ENCODE assay signal across 5 fruit fly cellular contexts in genomic region chr2L:4810697-4811490, dm6.
TF ChIP-seq lines count a peak whose summit lies in the region.

No protein-coding gene starts in this region.

TF ChIP-seq in whole organism, adult, 20 proteins besides CTCF, POLR2A, EP300 and RAD21 (continued from another document):
- TF ChIP-seq bab1 (GFP tag; optimal IDR thresholded peaks at IDR 0.05; lab: Kevin White, UChicago) = no peak
- peak; percentile 11 for TF ChIP-seq CG7101 (tag; optimal IDR thresholded peaks at IDR 0.05; lab: Kevin White, UChicago)

TF ChIP-seq in whole organism, embryonic, 481 proteins besides CTCF, POLR2A, EP300 and RAD21 (continued from another document and continues in another):
- peak in 1 of 2 experiments; percentile 27 for TF ChIP-seq pan (optimal IDR thresholded peaks at IDR 0.05; lab: Kevin White, UChicago)
- peak in 1 of 2 experiments; percentile 23 for TF ChIP-seq pan (GFP tag; optimal IDR thresholded peaks at IDR 0.05 in 1 of 2, IDR thresholded peaks at IDR 0.05 in 1 of 2)
- no peak for TF ChIP-seq btn (GFP tag; optimal IDR thresholded peaks at IDR 0.05; lab: Kevin White, UChicago)
- no peak for TF ChIP-seq hth (optimal IDR thresholded peaks at IDR 0.05; lab: Kevin White, UChicago)
- peak; percentile 65 for TF ChIP-seq CG33557 (GFP tag; optimal IDR thresholded peaks at IDR 0.05; lab: Kevin White, UChicago)
- TF ChIP-seq Scr (GFP tag; IDR thresholded peaks at IDR 0.05; lab: Robert Waterston, UW; ENCODE audit: partially characterized antibody) = no peak
- peak; percentile 24 for TF ChIP-seq CG30020 (tag; optimal IDR thresholded peaks at IDR 0.05; lab: Kevin White, UChicago)
- peak; percentile 40 for TF ChIP-seq CG12942 (GFP tag; optimal IDR thresholded peaks at IDR 0.05; lab: Kevin White, UChicago)
- 0 out of 2 replicates have a peak, but pooled peaks have one; percentile 16 for TF ChIP-seq CG11247 (GFP tag; IDR thresholded peaks at IDR 0.05; lab: Robert Waterston, UW)
- TF ChIP-seq CG17568 (GFP tag; optimal IDR thresholded peaks at IDR 0.05; lab: Kevin White, UChicago) = no peak
- peak in 1 of 3 experiments; percentile 81 for TF ChIP-seq lola (GFP tag; optimal IDR thresholded peaks at IDR 0.05; lab: Kevin White, UChicago)
- peak; percentile 72 for TF ChIP-seq dmrt99B (tag; optimal IDR thresholded peaks at IDR 0.05; lab: Kevin White, UChicago)
- TF ChIP-seq vvl (GFP tag; IDR thresholded peaks at IDR 0.05; lab: Robert Waterston, UW) = peak; percentile 67
- TF ChIP-seq CG12659 (GFP tag; optimal IDR thresholded peaks at IDR 0.05; lab: Kevin White, UChicago) = peak; percentile 79
- TF ChIP-seq CG9727 (GFP tag; optimal IDR thresholded peaks at IDR 0.05; lab: Kevin White, UChicago) = peak; percentile 86
- peak; percentile 39 to 40 for TF ChIP-seq Pdp1 (GFP tag; optimal IDR thresholded peaks at IDR 0.05; lab: Kevin White, UChicago)
- peak; percentile 53 for TF ChIP-seq CG10543 (GFP tag; optimal IDR thresholded peaks at IDR 0.05; lab: Kevin White, UChicago)
- TF ChIP-seq peb (GFP tag; IDR thresholded peaks at IDR 0.05; lab: Robert Waterston, UW) = no peak
- TF ChIP-seq Blimp-1 (GFP tag; optimal IDR thresholded peaks at IDR 0.05; lab: Kevin White, UChicago) = peak; percentile 7
- peak; percentile 47 for TF ChIP-seq CG8281 (tag; optimal IDR thresholded peaks at IDR 0.05; lab: Kevin White, UChicago)
- TF ChIP-seq Dbx (GFP tag; IDR thresholded peaks at IDR 0.05; lab: Robert Waterston, UW) = peak; percentile 40; the same call in 1 of the 3 replicates
- peak; percentile 75 for TF ChIP-seq Chrac-16 (GFP tag; optimal IDR thresholded peaks at IDR 0.05; lab: Kevin White, UChicago)
- TF ChIP-seq CG10431 (GFP tag; optimal IDR thresholded peaks at IDR 0.05; lab: Kevin White, UChicago) = peak; percentile 56
- TF ChIP-seq vnd (GFP tag; IDR thresholded peaks at IDR 0.05; lab: Robert Waterston, UW; ENCODE audit: partially characterized antibody) = no peak
- peak; percentile 60 for TF ChIP-seq ATbp (GFP tag; optimal IDR thresholded peaks at IDR 0.05; lab: Kevin White, UChicago)
- TF ChIP-seq CG11696 (GFP tag; IDR thresholded peaks at IDR 0.05; lab: Robert Waterston, UW) = no peak
- TF ChIP-seq CG9797 (GFP tag; optimal IDR thresholded peaks at IDR 0.05; lab: Kevin White, UChicago) = no peak
- no peak for TF ChIP-seq gro (GFP tag; optimal IDR thresholded peaks at IDR 0.05; lab: Kevin White, UChicago)
- no peak for TF ChIP-seq CG11398 (GFP tag; optimal IDR thresholded peaks at IDR 0.05; lab: Kevin White, UChicago)
- TF ChIP-seq Lpt (GFP tag; optimal IDR thresholded peaks at IDR 0.05; lab: Kevin White, UChicago) = no peak
- no peak for TF ChIP-seq pros (GFP tag; optimal IDR thresholded peaks at IDR 0.05; lab: Kevin White, UChicago)

TF ChIP-seq in whole organism, prepupa, 60 proteins besides CTCF, POLR2A, EP300 and RAD21 (continued from another document and continues in another):
- TF ChIP-seq dac (GFP tag; optimal IDR thresholded peaks at IDR 0.05; lab: Kevin White, UChicago) (peak; percentile 7), Lpt (GFP tag; optimal IDR thresholded peaks at IDR 0.05; lab: Kevin White, UChicago) (no peak), CG10631 (GFP tag; optimal IDR thresholded peaks at IDR 0.05; lab: Kevin White, UChicago) (peak; percentile 76), CG1621 (tag; optimal IDR thresholded peaks at IDR 0.05; lab: Kevin White, UChicago) (no peak), CG8632 (GFP tag; optimal IDR thresholded peaks at IDR 0.05; lab: Kevin White, UChicago) (peak; percentile 71), pdm3 (GFP tag; optimal IDR thresholded peaks at IDR 0.05; lab: Kevin White, UChicago) (peak; percentile 64), salr (GFP tag; optimal IDR thresholded peaks at IDR 0.05; lab: Kevin White, UChicago) (peak in 1 of 2 experiments; percentile 83), CG6792 (GFP tag; optimal IDR thresholded peaks at IDR 0.05; lab: Kevin White, UChicago) (peak; percentile 65), esn (GFP tag; optimal IDR thresholded peaks at IDR 0.05; lab: Kevin White, UChicago) (peak; percentile 83), Sox15 (GFP tag; optimal IDR thresholded peaks at IDR 0.05; lab: Kevin White, UChicago) (peak; percentile 32), CG10669 (GFP tag; optimal IDR thresholded peaks at IDR 0.05; lab: Kevin White, UChicago) (peak; percentile 58), dsx (GFP tag; optimal IDR thresholded peaks at IDR 0.05; lab: Kevin White, UChicago; ENCODE audit: poor library complexity, severe bottlenecking) (peak; percentile 15), Hr39 (GFP tag; optimal IDR thresholded peaks at IDR 0.05; lab: Kevin White, UChicago) (peak; percentile 59), CG11294 (GFP tag; IDR thresholded peaks at IDR 0.05; lab: Robert Waterston, UW) (no peak), Hr38 (GFP tag; optimal IDR thresholded peaks at IDR 0.05; lab: Kevin White, UChicago) (no peak), eg (GFP tag; IDR thresholded peaks at IDR 0.05; lab: Robert Waterston, UW) (0 out of 3 replicates have a peak, but pooled peaks have one; percentile 6), CG11902 (GFP tag; optimal IDR thresholded peaks at IDR 0.05; lab: Kevin White, UChicago) (peak; percentile 46), Eip78C (GFP tag; lab: Kevin White, UChicago) (peak; percentile 95), Ets96B (tag; optimal IDR thresholded peaks at IDR 0.05; lab: Kevin White, UChicago) (peak; percentile 52), CG6163 (GFP tag; IDR thresholded peaks at IDR 0.05; lab: Robert Waterston, UW) (no peak; the same call in 2 of the 3 replicates), CG6808 (GFP tag; optimal IDR thresholded peaks at IDR 0.05; lab: Kevin White, UChicago) (peak; percentile 77), ss (GFP tag; optimal IDR thresholded peaks at IDR 0.05; lab: Kevin White, UChicago) (peak; percentile 39 to 63), CG6854 (GFP tag; optimal IDR thresholded peaks at IDR 0.05; lab: Kevin White, UChicago) (no peak), vri (GFP tag; optimal IDR thresholded peaks at IDR 0.05; lab: Kevin White, UChicago) (peak; percentile 17), Blimp-1 (GFP tag; optimal IDR thresholded peaks at IDR 0.05; lab: Kevin White, UChicago) (peak; percentile 57), lz (GFP tag; optimal IDR thresholded peaks at IDR 0.05; lab: Kevin White, UChicago) (peak; percentile 62), CG6276 (GFP tag; optimal IDR thresholded peaks at IDR 0.05; lab: Kevin White, UChicago) (peak; percentile 67), svp (GFP tag; lab: Kevin White, UChicago) (no peak), CG34406 (GFP tag; optimal IDR thresholded peaks at IDR 0.05; lab: Kevin White, UChicago) (peak; percentile 57), achi (GFP tag; optimal IDR thresholded peaks at IDR 0.05; lab: Kevin White, UChicago) (peak; percentile 63), CG8119 (GFP tag; IDR thresholded peaks at IDR 0.05; lab: Robert Waterston, UW) (peak; percentile 35; the same call in 2 of the 3 replicates), Met (GFP tag; optimal IDR thresholded peaks at IDR 0.05; lab: Kevin White, UChicago) (peak; percentile 72), Smox (GFP tag; optimal IDR thresholded peaks at IDR 0.05; lab: Kevin White, UChicago) (peak; percentile 65)

TF ChIP-seq in whole organism, pupa, 21 proteins besides CTCF, POLR2A, EP300 and RAD21 (continued from another document):
- no peak for TF ChIP-seq CG32121 (GFP tag; IDR thresholded peaks at IDR 0.05; lab: Robert Waterston, UW)

TF ChIP-seq in whole organism, wandering third instar larva, 38 proteins besides CTCF, POLR2A, EP300 and RAD21 (continued from another document):
- no peak for TF ChIP-seq jim (GFP tag; optimal IDR thresholded peaks at IDR 0.05; lab: Kevin White, UChicago)
- TF ChIP-seq CG9705 (GFP tag; optimal IDR thresholded peaks at IDR 0.05; lab: Kevin White, UChicago) = peak; percentile 60
- no peak for TF ChIP-seq Hr78 (GFP tag; optimal IDR thresholded peaks at IDR 0.05; lab: Kevin White, UChicago)
- peak; percentile 31 for TF ChIP-seq tai (GFP tag; optimal IDR thresholded peaks at IDR 0.05; lab: Kevin White, UChicago)
- TF ChIP-seq HLH106 (tag; optimal IDR thresholded peaks at IDR 0.05; lab: Kevin White, UChicago) = peak; percentile 75
- TF ChIP-seq psq (GFP tag; optimal IDR thresholded peaks at IDR 0.05; lab: Kevin White, UChicago) = peak; percentile 69
- TF ChIP-seq sage (GFP tag; optimal IDR thresholded peaks at IDR 0.05; lab: Kevin White, UChicago) = no peak
- TF ChIP-seq sv (GFP tag; optimal IDR thresholded peaks at IDR 0.05; lab: Kevin White, UChicago) = peak; percentile 51
